Fruit fly (Drosophila melanogaster) ovary, adult (tissue): ENCODE data around the gene CG43149.

Source experiments
- CG17801 ChIP-seq: fragments of 200-800 bp; optimal IDR thresholded peaks from 2 replicates; lab custom pipeline; 2019; ENCODE audit warnings: missing biosample characterization, mild to moderate bottlenecking, missing genetic modification characterization, moderate library complexity; ENCODE audit not compliant: partially characterized antibody

Gene CG43149

dm6 chr3L:26690-27271, 27.8 kb downstream of the CG43149 start:
- TF ChIP-seq CG17801 (GFP tag; lab: Kevin White, UChicago), result no peak

dm6 chr3L:25950-26349, 28.6 kb downstream of the CG43149 start:
- TF ChIP-seq CG17801 (GFP tag; lab: Kevin White, UChicago), result no peak

dm6 chr3L:22069-22468, 32.5 kb downstream of the CG43149 start, which contains the start of gene mthl8:
TSS of gene mthl8 (plus strand) at chr3L:22428.
- TF ChIP-seq CG17801 (GFP tag; lab: Kevin White, UChicago), result no peak
